Fruit fly (Drosophila melanogaster): Measurements from ENCODE around the gene tal-2A.

Gene tal-2A

dm6 chr3R:13801184-13802056 lies 11.5 kb upstream of the tal-2A start:
- no peak for TF ChIP-seq cnc (optimal IDR thresholded peaks at IDR 0.05)
- TF ChIP-seq Crg-1 (GFP tag; optimal IDR thresholded peaks at IDR 0.05) = no peak
- TF ChIP-seq toe (GFP tag; optimal IDR thresholded peaks at IDR 0.05) = no peak
- TF ChIP-seq ovo (GFP tag; optimal IDR thresholded peaks at IDR 0.05) = no peak
- no peak for TF ChIP-seq CG5204 (GFP tag; optimal IDR thresholded peaks at IDR 0.05)
- TF ChIP-seq Hr96 (GFP tag; optimal IDR thresholded peaks at IDR 0.05) = no peak

dm6 chr3R:13802057-13802817 lies 10.7 kb upstream of the tal-2A start:
- TF ChIP-seq kay (GFP tag; ENCODE audit: borderline replicate concordance) = no peak
- no peak for TF ChIP-seq Crg-1 (GFP tag; optimal IDR thresholded peaks at IDR 0.05)
- no peak for TF ChIP-seq CG7101 (tag; optimal IDR thresholded peaks at IDR 0.05)
- no peak for TF ChIP-seq Mnt (GFP tag; optimal IDR thresholded peaks at IDR 0.05)
- no peak for TF ChIP-seq bab1 (GFP tag; optimal IDR thresholded peaks at IDR 0.05)
- TF ChIP-seq tj (GFP tag; optimal IDR thresholded peaks at IDR 0.05) = no peak
- no peak for TF ChIP-seq CG12768 (GFP tag; optimal IDR thresholded peaks at IDR 0.05)
- no peak for TF ChIP-seq CG5204 (GFP tag; optimal IDR thresholded peaks at IDR 0.05)
- TF ChIP-seq ovo (GFP tag; optimal IDR thresholded peaks at IDR 0.05) = no peak
- TF ChIP-seq CG11617 (GFP tag; optimal IDR thresholded peaks at IDR 0.05) = no peak
- TF ChIP-seq toe (GFP tag; optimal IDR thresholded peaks at IDR 0.05) = no peak
- no peak for TF ChIP-seq CG1620 (GFP tag; optimal IDR thresholded peaks at IDR 0.05)
- no peak for TF ChIP-seq CG33017 (tag; optimal IDR thresholded peaks at IDR 0.05)
- TF ChIP-seq Hr96 (GFP tag; optimal IDR thresholded peaks at IDR 0.05) = no peak

dm6 chr3R:13803185-13803887 lies 9.6 kb upstream of the tal-2A start:
- no peak for TF ChIP-seq cic (GFP tag; optimal IDR thresholded peaks at IDR 0.05)

- peak; percentile 22 for TF ChIP-seq CG12768 (GFP tag; optimal IDR thresholded peaks at IDR 0.05)
- no peak for TF ChIP-seq cnc (optimal IDR thresholded peaks at IDR 0.05)
- no peak for TF ChIP-seq kay (GFP tag; ENCODE audit: borderline replicate concordance)
- TF ChIP-seq Mnt (GFP tag; optimal IDR thresholded peaks at IDR 0.05) = no peak
- TF ChIP-seq CG11617 (GFP tag; optimal IDR thresholded peaks at IDR 0.05) = no peak
- no peak for TF ChIP-seq CG7101 (tag; optimal IDR thresholded peaks at IDR 0.05)
- TF ChIP-seq bab1 (GFP tag; optimal IDR thresholded peaks at IDR 0.05) = no peak
- TF ChIP-seq CG14711 (tag; optimal IDR thresholded peaks at IDR 0.05) = no peak
- no peak for TF ChIP-seq ovo (GFP tag; optimal IDR thresholded peaks at IDR 0.05)
- no peak for TF ChIP-seq tj (GFP tag; optimal IDR thresholded peaks at IDR 0.05)
- peak; percentile 29 for TF ChIP-seq CG7045 (GFP tag; optimal IDR thresholded peaks at IDR 0.05)
- TF ChIP-seq Crg-1 (GFP tag; optimal IDR thresholded peaks at IDR 0.05) = no peak
- TF ChIP-seq CG33017 (tag; optimal IDR thresholded peaks at IDR 0.05) = peak; percentile 4
- no peak for TF ChIP-seq CG5204 (GFP tag; optimal IDR thresholded peaks at IDR 0.05)
- TF ChIP-seq toe (GFP tag; optimal IDR thresholded peaks at IDR 0.05) = no peak
- TF ChIP-seq CG1620 (GFP tag; optimal IDR thresholded peaks at IDR 0.05) = no peak
Measured at dm6 chr3R:13803892-13804710, 8.8 kb upstream of the tal-2A start.

dm6 chr3R:13804971-13805603 lies 7.8 kb upstream of the tal-2A start:
- TF ChIP-seq Hr96 (GFP tag; optimal IDR thresholded peaks at IDR 0.05) (no peak), CG33017 (tag; optimal IDR thresholded peaks at IDR 0.05) (no peak), CG11617 (GFP tag; optimal IDR thresholded peaks at IDR 0.05) (no peak), ovo (GFP tag; optimal IDR thresholded peaks at IDR 0.05) (no peak)

dm6 chr3R:13806032-13806709 lies 6.7 kb upstream of the tal-2A start:
- TF ChIP-seq Crg-1 (GFP tag; optimal IDR thresholded peaks at IDR 0.05) (no peak), CG1620 (GFP tag; optimal IDR thresholded peaks at IDR 0.05) (no peak), pad (GFP tag; optimal IDR thresholded peaks at IDR 0.05) (no peak), kay (GFP tag; ENCODE audit: borderline replicate concordance) (no peak), toe (GFP tag; optimal IDR thresholded peaks at IDR 0.05) (no peak), tj (GFP tag; optimal IDR thresholded peaks at IDR 0.05) (no peak), cnc (optimal IDR thresholded peaks at IDR 0.05) (no peak), cic (GFP tag; optimal IDR thresholded peaks at IDR 0.05) (no peak), CG7101 (tag; optimal IDR thresholded peaks at IDR 0.05) (no peak), CG12768 (GFP tag; optimal IDR thresholded peaks at IDR 0.05) (no peak), Mnt (GFP tag; optimal IDR thresholded peaks at IDR 0.05) (no peak), Hr96 (GFP tag; optimal IDR thresholded peaks at IDR 0.05) (no peak), CG5204 (GFP tag; optimal IDR thresholded peaks at IDR 0.05) (no peak), CG14711 (tag; optimal IDR thresholded peaks at IDR 0.05) (no peak)

Data from whole organism, adult.